Fruit fly (Drosophila melanogaster) whole organism, adult: Measurements from ENCODE around the gene RfC4.

Experiments
- CG11617 ChIP-seq: fragments of 200-800 bp; sonication (Bioruptor generic); optimal IDR thresholded peaks from 2 replicates; lab custom pipeline; 2017; ENCODE audit warnings: mild to moderate bottlenecking, missing biosample characterization, missing genetic modification reagents, missing genetic modification characterization
- CG1620 ChIP-seq: fragments of 200-800 bp; sonication (Bioruptor generic); optimal IDR thresholded peaks from 2 replicates; lab custom pipeline; 2016; ENCODE audit warnings: missing biosample characterization, missing genetic modification characterization
- CG5204 ChIP-seq: fragments of 200-800 bp; sonication (Bioruptor generic); optimal IDR thresholded peaks from 2 replicates; lab custom pipeline; 2016; ENCODE audit warnings: missing biosample characterization, missing genetic modification characterization
- CG7045 ChIP-seq: fragments of 200-800 bp; sonication (Bioruptor generic); optimal IDR thresholded peaks from 2 replicates; lab custom pipeline; 2017; ENCODE audit warnings: missing biosample characterization, mild to moderate bottlenecking, missing genetic modification characterization
- CG7101 ChIP-seq: fragments of 200-800 bp; sonication (Bioruptor generic); optimal IDR thresholded peaks from 2 replicates; lab custom pipeline; 2018; ENCODE audit warnings: missing biosample characterization, mild to moderate bottlenecking, missing genetic modification characterization, moderate library complexity
- Crg-1 ChIP-seq: fragments of 200-800 bp; sonication (Bioruptor generic); optimal IDR thresholded peaks from 2 replicates; lab custom pipeline; 2016; ENCODE audit warnings: missing biosample characterization, missing genetic modification characterization
- bab1 ChIP-seq: fragments of 200-800 bp; sonication (Bioruptor generic); optimal IDR thresholded peaks from 3 replicates; lab custom pipeline; 2019; ENCODE audit warnings: missing biosample characterization, mild to moderate bottlenecking, missing genetic modification characterization, moderate library complexity
- cic ChIP-seq: fragments of 200-800 bp; sonication (Bioruptor generic); optimal IDR thresholded peaks from 2 replicates; lab custom pipeline; 2017; ENCODE audit warnings: missing biosample characterization, mild to moderate bottlenecking, missing genetic modification characterization, moderate library complexity
- cnc ChIP-seq, 2 experiments: fragments of >200 bp; optimal IDR thresholded peaks; 2 replicates each; lab custom pipeline; 2017
- kay ChIP-seq: fragments of 200-800 bp; sonication (Bioruptor generic); peaks from one replicate; lab custom pipeline; 2016; ENCODE audit warnings: missing biosample characterization, missing genetic modification characterization, borderline replicate concordance

- no peak for TF ChIP-seq CG7101
- TF ChIP-seq cnc (optimal IDR thresholded peaks at IDR 0.05; lab: Kevin White, UChicago), result no peak
- TF ChIP-seq CG7045 (GFP tag; lab: Kevin White, UChicago), result no peak
- TF ChIP-seq kay (GFP tag; lab: Kevin White, UChicago), result no peak
- no peak for TF ChIP-seq Crg-1 (GFP tag; lab: Kevin White, UChicago)
- no peak for TF ChIP-seq bab1
- no peak for TF ChIP-seq cic (GFP tag; lab: Kevin White, UChicago)
- TF ChIP-seq CG5204, result no peak
- no peak for TF ChIP-seq CG1620
- TF ChIP-seq CG11617 (GFP tag; lab: Kevin White, UChicago), result no peak
Measured at dm6 chr3L:4167353-4167842, 31.6 kb upstream of the RfC4 start, which contains the start of gene mas.
